Fruit fly (Drosophila melanogaster) whole organism, embryonic: ENCODE results near the gene CG12289.

Source experiments
- Bdp1 ChIP-seq: fragments of 200-800 bp; sonication (Bioruptor generic); optimal IDR thresholded peaks from 3 replicates; lab custom pipeline; 2016; ENCODE audit warnings: missing biosample characterization, missing genetic modification characterization
- Blimp-1 ChIP-seq: fragments of 200-800 bp; sonication (Bioruptor generic); optimal IDR thresholded peaks from 3 replicates; lab custom pipeline; 2018; ENCODE audit warnings: missing biosample characterization, missing genetic modification characterization, mild to moderate bottlenecking, moderate library complexity, missing genetic modification reagents
- BtbVII ChIP-seq: fragments of 200-800 bp; sonication (Bioruptor generic); optimal IDR thresholded peaks from 3 replicates; lab custom pipeline; 2017; ENCODE audit warnings: missing biosample characterization, mild to moderate bottlenecking, missing genetic modification characterization
- CG10366 ChIP-seq: fragments of 200-800 bp; sonication (Bioruptor generic); IDR thresholded peaks from 2 replicates; pipeline ENCODE4 v1.3.6; 2022; ENCODE audit warnings: missing biosample characterization, missing genetic modification characterization
- CG10431 ChIP-seq: fragments of 200-800 bp; sonication (Bioruptor generic); optimal IDR thresholded peaks from 3 replicates; lab custom pipeline; 2018; ENCODE audit warnings: missing biosample characterization, mild to moderate bottlenecking, missing genetic modification characterization
- CG10959 ChIP-seq: fragments of 200-800 bp; sonication (Bioruptor generic); IDR thresholded peaks from 2 replicates; pipeline ENCODE4 v1.3.6; 2022; ENCODE audit warnings: missing biosample characterization, missing genetic modification characterization
- CG10979 ChIP-seq: fragments of 200-800 bp; sonication (Bioruptor generic); optimal IDR thresholded peaks from 2 replicates; lab custom pipeline; 2018; ENCODE audit warnings: missing biosample characterization, mild to moderate bottlenecking, missing genetic modification characterization, moderate library complexity
- CG11398 ChIP-seq: fragments of 200-800 bp; sonication (Bioruptor generic); optimal IDR thresholded peaks from 2 replicates; lab custom pipeline; 2016; ENCODE audit warnings: missing biosample characterization, missing genetic modification characterization
- CG12391 ChIP-seq: fragments of 200-800 bp; sonication (Bioruptor generic); optimal IDR thresholded peaks from 3 replicates; lab custom pipeline; 2018; ENCODE audit warnings: missing biosample characterization, mild to moderate bottlenecking, missing genetic modification characterization, moderate library complexity
- CG14710 ChIP-seq: fragments of 200-800 bp; sonication (Bioruptor generic); optimal IDR thresholded peaks from 3 replicates; lab custom pipeline; 2019; ENCODE audit warnings: missing biosample characterization, mild to moderate bottlenecking, missing genetic modification characterization, moderate library complexity
- CG1602 ChIP-seq: fragments of 200-800 bp; sonication (Bioruptor generic); optimal IDR thresholded peaks from 3 replicates; lab custom pipeline; 2016; ENCODE audit warnings: missing biosample characterization, missing genetic modification characterization
- CG16863 ChIP-seq: fragments of 200-800 bp; sonication (Bioruptor generic); optimal IDR thresholded peaks from 3 replicates; lab custom pipeline; 2016; ENCODE audit warnings: missing biosample characterization, missing genetic modification characterization
- CG17359 ChIP-seq: fragments of 200-800 bp; sonication (Bioruptor generic); optimal IDR thresholded peaks from 3 replicates; lab custom pipeline; 2018; ENCODE audit warnings: missing biosample characterization, mild to moderate bottlenecking, missing genetic modification characterization, moderate library complexity
- CG2120 ChIP-seq: fragments of 200-800 bp; sonication (Bioruptor generic); optimal IDR thresholded peaks from 3 replicates; lab custom pipeline; 2016; ENCODE audit warnings: missing biosample characterization, missing genetic modification characterization
- CG2678 ChIP-seq: fragments of 200-800 bp; sonication (Bioruptor generic); optimal IDR thresholded peaks from 3 replicates; lab custom pipeline; 2019; ENCODE audit warnings: missing biosample characterization, mild to moderate bottlenecking, missing genetic modification characterization, moderate library complexity
- CG4617 ChIP-seq: fragments of 200-800 bp; sonication (Bioruptor generic); optimal IDR thresholded peaks from 3 replicates; lab custom pipeline; 2016; ENCODE audit warnings: missing biosample characterization, missing genetic modification characterization, borderline replicate concordance
- CG4854 ChIP-seq: fragments of 200-800 bp; sonication (Bioruptor generic); optimal IDR thresholded peaks from 2 replicates; lab custom pipeline; 2016; ENCODE audit warnings: missing biosample characterization, missing genetic modification characterization, inconsistent platforms
- CG5953 ChIP-seq: fragments of 200-800 bp; sonication (Bioruptor generic); IDR thresholded peaks from 2 replicates; pipeline ENCODE4 v1.3.6; 2022; ENCODE audit warnings: missing biosample characterization, missing genetic modification characterization
- CG7963 ChIP-seq: fragments of 200-800 bp; sonication (Bioruptor generic); IDR thresholded peaks from 3 replicates; pipeline ENCODE4 v1.3.6; 2022; ENCODE audit warnings: missing biosample characterization, missing genetic modification characterization; ENCODE audit not compliant: partially characterized antibody
- CG8359 ChIP-seq: fragments of 200-800 bp; sonication (Bioruptor generic); optimal IDR thresholded peaks from 2 replicates; lab custom pipeline; 2017; ENCODE audit warnings: missing biosample characterization, mild to moderate bottlenecking, missing genetic modification characterization, borderline replicate concordance
- CG9797 ChIP-seq: fragments of 200-800 bp; sonication (Bioruptor generic); optimal IDR thresholded peaks from 3 replicates; lab custom pipeline; 2018; ENCODE audit warnings: missing biosample characterization, mild to moderate bottlenecking, missing genetic modification characterization
- CG9876 ChIP-seq: fragments of 200-800 bp; sonication (Bioruptor generic); optimal IDR thresholded peaks from 2 replicates; lab custom pipeline; 2016; ENCODE audit warnings: missing biosample characterization, missing genetic modification characterization
- Camta ChIP-seq: fragments of 200-800 bp; sonication (Bioruptor generic); optimal IDR thresholded peaks from 2 replicates; lab custom pipeline; 2016; ENCODE audit warnings: missing biosample characterization, missing genetic modification characterization
- CrebB ChIP-seq: fragments of 200-800 bp; sonication (Bioruptor generic); optimal IDR thresholded peaks from 3 replicates; lab custom pipeline; 2018; ENCODE audit warnings: missing biosample characterization, mild to moderate bottlenecking, missing genetic modification characterization
- D ChIP-seq, 2 experiments: fragments of 200-800 bp in 1 of 2; fragments of >200 bp in 1 of 2; sonication (Bioruptor generic) in 1 of 2; optimal IDR thresholded peaks; 2 replicates in 1 of 2; 3 replicates in 1 of 2; lab custom pipeline; 2017; ENCODE audit warnings: mild to moderate bottlenecking in 1 of 2, missing biosample characterization in 1 of 2, missing genetic modification characterization in 1 of 2, missing genetic modification reagents in 1 of 2
- E2f2 ChIP-seq: fragments of 200-800 bp; sonication (Bioruptor generic); IDR thresholded peaks from 2 replicates; pipeline ENCODE4 v1.3.6; 2022; ENCODE audit warnings: missing biosample characterization, missing genetic modification characterization
- Ets65A ChIP-seq: fragments of 200-800 bp; sonication (Bioruptor generic); peaks from one replicate; lab custom pipeline; 2016; ENCODE audit warnings: missing biosample characterization, missing genetic modification characterization
- Fer3 ChIP-seq: fragments of 200-800 bp; sonication (Bioruptor generic); optimal IDR thresholded peaks from 2 replicates; lab custom pipeline; 2018; ENCODE audit warnings: missing biosample characterization, mild to moderate bottlenecking, missing genetic modification characterization, moderate library complexity
- HHEX ChIP-seq: fragments of 200-800 bp; sonication (Bioruptor generic); optimal IDR thresholded peaks from 3 replicates; lab custom pipeline; 2017; ENCODE audit warnings: missing biosample characterization, mild to moderate bottlenecking, missing genetic modification characterization, missing genetic modification reagents
- Optix ChIP-seq: fragments of 200-800 bp; sonication (Bioruptor generic); IDR thresholded peaks from 3 replicates; pipeline ENCODE4 v1.3.6; 2022; ENCODE audit warnings: missing biosample characterization, missing genetic modification characterization
- Side ChIP-seq: fragments of 200-800 bp; sonication (Bioruptor generic); optimal IDR thresholded peaks from 2 replicates; lab custom pipeline; 2016; ENCODE audit warnings: missing biosample characterization, missing genetic modification characterization
- Spps ChIP-seq: fragments of 200-800 bp; sonication (Bioruptor generic); optimal IDR thresholded peaks from 2 replicates; lab custom pipeline; 2018; ENCODE audit warnings: missing biosample characterization, mild to moderate bottlenecking, missing genetic modification characterization
- br ChIP-seq: fragments of >200 bp; optimal IDR thresholded peaks from 2 replicates; lab custom pipeline; 2017
- caup ChIP-seq: fragments of 200-800 bp; sonication (Bioruptor generic); optimal IDR thresholded peaks from 3 replicates; lab custom pipeline; 2017; ENCODE audit warnings: missing biosample characterization, mild to moderate bottlenecking, missing genetic modification characterization, moderate library complexity; ENCODE audit not compliant: severe bottlenecking
- danr ChIP-seq: fragments of 200-800 bp; sonication (Bioruptor generic); IDR thresholded peaks from 2 replicates; pipeline ENCODE4 v1.3.6; 2022; ENCODE audit warnings: missing biosample characterization, missing genetic modification characterization
- dpn ChIP-seq, 2 experiments: fragments of 200-800 bp; sonication (Bioruptor generic); optimal IDR thresholded peaks; 3 replicates each; lab custom pipeline; 2016; ENCODE audit warnings: missing biosample characterization in 2 of 2, missing genetic modification characterization in 2 of 2
- eve ChIP-seq, 2 experiments: fragments of >200 bp; optimal IDR thresholded peaks; 2 replicates each; lab custom pipeline; 2017; ENCODE audit warnings: missing biosample characterization in 2 of 2, missing genetic modification characterization in 2 of 2
- ham ChIP-seq: fragments of 200-800 bp; sonication (Bioruptor generic); IDR thresholded peaks from 2 replicates; pipeline ENCODE4 v1.3.6; 2022; ENCODE audit warnings: missing biosample characterization, missing genetic modification characterization
- jigr1 ChIP-seq: fragments of 200-800 bp; sonication (Bioruptor generic); IDR thresholded peaks from 3 replicates; pipeline ENCODE4 v1.3.6; 2022; ENCODE audit warnings: missing biosample characterization, missing genetic modification characterization
- lmd ChIP-seq: fragments of 200-800 bp; sonication (Bioruptor generic); IDR thresholded peaks from 2 replicates; pipeline ENCODE4 v1.3.6; 2022; ENCODE audit warnings: missing biosample characterization, missing genetic modification characterization
- pfk ChIP-seq: fragments of 200-800 bp; sonication (Bioruptor generic); optimal IDR thresholded peaks from 2 replicates; lab custom pipeline; 2018; ENCODE audit warnings: missing biosample characterization, mild to moderate bottlenecking, missing genetic modification characterization, moderate library complexity
- pum ChIP-seq: fragments of 200-800 bp; sonication (Bioruptor generic); optimal IDR thresholded peaks from 2 replicates; lab custom pipeline; 2016; ENCODE audit warnings: missing biosample characterization, missing genetic modification characterization
- run ChIP-seq: fragments of 200-800 bp; sonication (Bioruptor generic); optimal IDR thresholded peaks from 3 replicates; lab custom pipeline; 2018; ENCODE audit warnings: missing biosample characterization, mild to moderate bottlenecking, missing genetic modification characterization
- sens ChIP-seq: fragments of 200-800 bp; sonication (Bioruptor generic); peaks from one replicate; lab custom pipeline; 2016; ENCODE audit warnings: missing biosample characterization, missing genetic modification characterization
- stc ChIP-seq: fragments of 200-800 bp; sonication (Bioruptor generic); IDR thresholded peaks from 2 replicates; pipeline ENCODE4 v1.3.6; 2022; ENCODE audit warnings: missing biosample characterization, missing genetic modification characterization
- sug ChIP-seq: fragments of 200-800 bp; optimal IDR thresholded peaks from 2 replicates; lab custom pipeline; 2019; ENCODE audit warnings: missing biosample characterization, mild to moderate bottlenecking, missing genetic modification characterization, moderate library complexity
- tio ChIP-seq: fragments of 200-800 bp; sonication (Bioruptor generic); optimal IDR thresholded peaks from 2 replicates; lab custom pipeline; 2017; ENCODE audit warnings: missing biosample characterization, missing genetic modification characterization, inconsistent platforms
- trem ChIP-seq: fragments of 200-800 bp; optimal IDR thresholded peaks from 3 replicates; lab custom pipeline; 2019; ENCODE audit warnings: missing biosample characterization, mild to moderate bottlenecking, missing genetic modification characterization, moderate library complexity
- ttk ChIP-seq: fragments of 200-800 bp; sonication (Bioruptor generic); IDR thresholded peaks from 2 replicates; pipeline ENCODE4 v2.1.2; 2022; ENCODE audit warnings: missing biosample characterization, missing genetic modification characterization
- tup ChIP-seq: fragments of 200-800 bp; sonication (Bioruptor generic); optimal IDR thresholded peaks from 2 replicates; lab custom pipeline; 2016; ENCODE audit warnings: missing biosample characterization, mild to moderate bottlenecking, missing genetic modification characterization, moderate library complexity
- zfh2 ChIP-seq: fragments of 200-800 bp; sonication (Bioruptor generic); optimal IDR thresholded peaks from 2 replicates; lab custom pipeline; 2016; ENCODE audit warnings: missing biosample characterization, missing genetic modification characterization

The CG12289 gene

dm6 chr3L:11415382-11415781, 42.9 kb downstream of the CG12289 start (continued):
- peak; percentile 32 for TF ChIP-seq CrebB (tag; lab: Kevin White, UChicago)
- no peak for TF ChIP-seq pfk (GFP tag; lab: Kevin White, UChicago)
- peak; percentile 24 for TF ChIP-seq caup (GFP tag; lab: Kevin White, UChicago)
- TF ChIP-seq Ets65A (GFP tag; lab: Kevin White, UChicago) = peak; percentile 84
- peak in 1 of 2 experiments; percentile 91 for TF ChIP-seq eve (GFP tag; optimal IDR thresholded peaks at IDR 0.05; lab: Kevin White, UChicago)
- TF ChIP-seq br (lab: Kevin White, UChicago) = no peak
- TF ChIP-seq stc (GFP tag; lab: Robert Waterston, UW) = peak; percentile 57; the same call in 1 of the 2 replicates
- peak; percentile 81 for TF ChIP-seq Blimp-1 (GFP tag; lab: Kevin White, UChicago)
- TF ChIP-seq CG12391 (tag; lab: Kevin White, UChicago) = peak; percentile 89
- TF ChIP-seq zfh2 (GFP tag; lab: Kevin White, UChicago) = no peak
- TF ChIP-seq Spps (tag; lab: Kevin White, UChicago) = peak; percentile 87
- TF ChIP-seq CG2678 (tag; lab: Kevin White, UChicago) = no peak
- peak; percentile 54 for TF ChIP-seq pum (GFP tag; lab: Kevin White, UChicago)
- no peak for TF ChIP-seq ham
- no peak for TF ChIP-seq CG2120 (GFP tag; lab: Kevin White, UChicago)
- peak; percentile 32 for TF ChIP-seq Camta (GFP tag; lab: Kevin White, UChicago)
- no peak for TF ChIP-seq CG7963 (GFP tag; lab: Robert Waterston, UW)
- peak; percentile 42; the same call in 1 of the 2 replicates for TF ChIP-seq E2f2
- peak; percentile 92 for TF ChIP-seq CG10959 (GFP tag; lab: Robert Waterston, UW)
- peak; percentile 7 for TF ChIP-seq Bdp1 (GFP tag; lab: Kevin White, UChicago)
- peak; percentile 96 for TF ChIP-seq sens (GFP tag; lab: Kevin White, UChicago)
- TF ChIP-seq CG4617 (GFP tag; lab: Kevin White, UChicago) = peak; percentile 36
- no peak for TF ChIP-seq D (optimal IDR thresholded peaks at IDR 0.05; lab: Kevin White, UChicago)
- TF ChIP-seq D (GFP tag; optimal IDR thresholded peaks at IDR 0.05; lab: Kevin White, UChicago) = peak; percentile 81
- peak; percentile 28 for TF ChIP-seq Side
- TF ChIP-seq CG9797 (GFP tag; lab: Kevin White, UChicago) = no peak
- TF ChIP-seq CG11398 (GFP tag; lab: Kevin White, UChicago) = no peak
- TF ChIP-seq jigr1 = no peak
- peak; percentile 40 to 66 for TF ChIP-seq dpn (GFP tag; optimal IDR thresholded peaks at IDR 0.05; lab: Kevin White, UChicago)
- peak; percentile 44 for TF ChIP-seq CG4854 (GFP tag; lab: Kevin White, UChicago)
- no peak for TF ChIP-seq CG9876 (GFP tag; lab: Kevin White, UChicago)
- peak; percentile 83 for TF ChIP-seq CG1602 (GFP tag; lab: Kevin White, UChicago)
- peak; percentile 65 for TF ChIP-seq tio (GFP tag; lab: Kevin White, UChicago)
- TF ChIP-seq CG16863 (GFP tag; lab: Kevin White, UChicago) = peak; percentile 41
- peak; percentile 32 for TF ChIP-seq HHEX
- no peak for TF ChIP-seq sug (tag; lab: Kevin White, UChicago)
- peak; percentile 72 for TF ChIP-seq ttk (GFP tag; lab: Robert Waterston, UW)
- TF ChIP-seq CG5953 (GFP tag; lab: Robert Waterston, UW) = no peak
- TF ChIP-seq CG10366 = peak; percentile 64
- TF ChIP-seq Fer3 = peak; percentile 33
- peak; percentile 12 for TF ChIP-seq BtbVII (GFP tag; lab: Kevin White, UChicago)
- TF ChIP-seq lmd = peak; percentile 69
- peak; percentile 70 for TF ChIP-seq trem (tag; lab: Kevin White, UChicago)
- peak; percentile 73 for TF ChIP-seq CG17359
- 0 out of 2 replicates have a peak, but pooled peaks have one; percentile 43 for TF ChIP-seq danr
- peak; percentile 51; the same call in 1 of the 3 replicates for TF ChIP-seq Optix
- peak; percentile 36 for TF ChIP-seq tup (GFP tag; lab: Kevin White, UChicago)
- peak; percentile 40 for TF ChIP-seq CG8359
- peak; percentile 93 for TF ChIP-seq CG10979 (tag; lab: Kevin White, UChicago)
- peak; percentile 17 for TF ChIP-seq CG10431 (GFP tag; lab: Kevin White, UChicago)
- peak; percentile 51 for TF ChIP-seq run (tag; lab: Kevin White, UChicago)
- TF ChIP-seq CG14710 (tag; lab: Kevin White, UChicago) = peak; percentile 88
